Worm (Caenorhabditis elegans) whole organism, mixed stage, embryonic: ENCODE data around the gene lido-6.

Experiments used
- blmp-1 ChIP-seq: fragments of 150-350 bp; optimal IDR thresholded peaks from 2 replicates; lab custom pipeline; 2014; ENCODE audit warnings: missing biosample characterization, missing genetic modification characterization
- ceh-43 ChIP-seq: fragments of 200-800 bp; sonication (Bioruptor generic); optimal IDR thresholded peaks from 2 replicates; lab custom pipeline; 2018; ENCODE audit warnings: mild to moderate bottlenecking, missing genetic modification characterization, moderate library complexity, missing compliant biosample characterization
- ces-1 ChIP-seq: fragments of 150-350 bp; optimal IDR thresholded peaks from 2 replicates; lab custom pipeline; 2014; ENCODE audit warnings: missing biosample characterization, missing genetic modification reagents, missing genetic modification characterization
- elt-1 ChIP-seq: sonication (generic microtip); optimal IDR thresholded peaks from 2 replicates; lab custom pipeline; 2017; ENCODE audit warnings: missing genetic modification characterization, mild to moderate bottlenecking, missing compliant biosample characterization, antibody characterized with exemption, moderate library complexity, borderline replicate concordance; ENCODE audit not compliant: insufficient read depth
- lin-13 ChIP-seq: fragments of 150-350 bp; optimal IDR thresholded peaks from 2 replicates; lab custom pipeline; 2014; ENCODE audit warnings: missing biosample characterization, missing genetic modification characterization
- mep-1 ChIP-seq: fragments of 150-350 bp; optimal IDR thresholded peaks from 2 replicates; lab custom pipeline; 2017; ENCODE audit warnings: missing biosample characterization, missing genetic modification reagents, missing genetic modification characterization, inconsistent platforms
- nhr-12 ChIP-seq: fragments of 150-350 bp; optimal IDR thresholded peaks from 2 replicates; lab custom pipeline; 2014; ENCODE audit warnings: missing biosample characterization, missing genetic modification characterization
- nhr-237 ChIP-seq: fragments of 150-350 bp; optimal IDR thresholded peaks from 2 replicates; lab custom pipeline; 2014; ENCODE audit warnings: missing biosample characterization, missing genetic modification characterization
- nhr-28 ChIP-seq: fragments of 150-350 bp; optimal IDR thresholded peaks from 2 replicates; lab custom pipeline; 2014; ENCODE audit warnings: missing biosample characterization, missing genetic modification characterization
- nhr-76 ChIP-seq: sonication (generic microtip); optimal IDR thresholded peaks from 2 replicates; lab custom pipeline; 2017; ENCODE audit warnings: missing biosample characterization, missing genetic modification characterization
- pha-4 ChIP-seq: fragments of 150-350 bp; optimal IDR thresholded peaks from 2 replicates; lab custom pipeline; 2018; ENCODE audit warnings: missing biosample characterization, missing genetic modification reagents, missing genetic modification characterization
- unc-39 ChIP-seq: fragments of 150-350 bp; optimal IDR thresholded peaks from 2 replicates; lab custom pipeline; 2014; ENCODE audit warnings: missing biosample characterization, missing genetic modification characterization
- unc-62 ChIP-seq: fragments of 150-350 bp; optimal IDR thresholded peaks from 2 replicates; lab custom pipeline; 2014; ENCODE audit warnings: missing biosample characterization, missing genetic modification reagents, missing genetic modification characterization

ce11 chrX:17107670-17108069 is 7.3 kb downstream of the lido-6 start, which contains the start of gene lido-4:
- no peak for TF ChIP-seq pha-4 (tag; lab: Kevin White, UChicago)
- no peak for TF ChIP-seq unc-62 (GFP tag; lab: Kevin White, UChicago)
- TF ChIP-seq nhr-237 (tag; lab: Kevin White, UChicago), result no peak
- TF ChIP-seq nhr-76, result no peak
- TF ChIP-seq ceh-43 (GFP tag; lab: Kevin White, UChicago), result no peak
- no peak for TF ChIP-seq ces-1 (GFP tag; lab: Kevin White, UChicago)
- TF ChIP-seq elt-1 (tag; lab: Kevin White, UChicago), result no peak
- no peak for TF ChIP-seq nhr-12
- TF ChIP-seq blmp-1 (tag; lab: Kevin White, UChicago), result no peak
- TF ChIP-seq mep-1, result no peak
- no peak for TF ChIP-seq unc-39
- no peak for TF ChIP-seq lin-13 (tag; lab: Kevin White, UChicago)
- TF ChIP-seq nhr-28 (tag; lab: Kevin White, UChicago), result no peak
